Worm (Caenorhabditis elegans): Measurements from ENCODE around the gene srw-122.

Gene srw-122

ce11 chrV:2971307-2971999 lies 19.5 kb upstream of the srw-122 start, which contains the start of gene srw-129:
Gene srw-129, plus strand, starts transcription at chrV:2971949.
- TF ChIP-seq snpc-1.1 (tag; optimal IDR thresholded peaks at IDR 0.05; ENCODE audit: insufficient read depth) (peak; percentile 84), Y95B8A.8 (GFP tag; IDR thresholded peaks at IDR 0.05) (no peak), rpc-1 (optimal IDR thresholded peaks at IDR 0.05) (no peak), rpc-1 (tag; optimal IDR thresholded peaks at IDR 0.05) (peak; percentile 22), snpc-4 (GFP tag; optimal IDR thresholded peaks at IDR 0.05) (no peak), snpc-4 (tag; optimal IDR thresholded peaks at IDR 0.05) (peak in 3 of 4 experiments; percentile 51 to 95 (median 91))

DNA sequence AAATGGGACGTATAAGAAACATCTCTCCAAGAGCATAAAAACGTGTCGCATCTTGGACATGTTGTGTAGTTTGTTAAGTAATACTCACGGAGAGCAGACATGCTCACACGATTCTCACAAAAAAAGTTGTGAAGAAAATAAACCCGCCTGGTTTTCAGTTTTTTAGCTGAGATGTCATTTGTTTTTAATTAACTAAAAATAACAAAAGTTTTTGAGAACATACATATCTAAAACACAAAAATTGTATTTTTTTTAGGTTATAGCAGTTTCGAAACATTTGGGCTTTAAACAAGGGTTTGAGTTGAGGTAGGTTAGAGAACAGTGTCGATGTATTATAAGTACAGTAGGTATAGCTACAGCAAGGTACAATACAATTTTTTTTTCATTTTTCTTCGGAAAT lies 12.8 kb upstream of the srw-122 start, which contains the start of gene srh-88:
srh-88 (minus strand) TSS at position 101 of the 400 bp plus-strand sequence.
- TF ChIP-seq cebp-2 (GFP tag; IDR thresholded peaks at IDR 0.05) = no peak
- TF ChIP-seq nfyb-1 (GFP tag; IDR thresholded peaks at IDR 0.05) = no peak
- no peak for TF ChIP-seq nhr-179 (tag; optimal IDR thresholded peaks at IDR 0.05)
- TF ChIP-seq F57A8.1 (GFP tag; optimal IDR thresholded peaks at IDR 0.05) = no peak
- TF ChIP-seq B0261.1 (tag; optimal IDR thresholded peaks at IDR 0.05) = no peak
- no peak for TF ChIP-seq ztf-28 (GFP tag; IDR thresholded peaks at IDR 0.05)
- no peak for TF ChIP-seq tbx-9 (tag; optimal IDR thresholded peaks at IDR 0.05; ENCODE audit: borderline replicate concordance)
- TF ChIP-seq lin-54 (GFP tag; optimal IDR thresholded peaks at IDR 0.05) = no peak
- TF ChIP-seq madf-10 (tag; optimal IDR thresholded peaks at IDR 0.05) = no peak
- TF ChIP-seq attf-3 (GFP tag; conservative IDR thresholded peaks at IDR 0.05) = no peak
- no peak for TF ChIP-seq hrde-1 (tag; optimal IDR thresholded peaks at IDR 0.05; ENCODE audit: borderline replicate concordance)

ce11 chrV:2962960-2963359 lies 11.0 kb upstream of the srw-122 start, which contains the start of gene srw-138:
Gene srw-138, minus strand, starts transcription at chrV:2963060.
- TF ChIP-seq hmg-20 (GFP tag; IDR thresholded peaks at IDR 0.05) (no peak), egl-18 (GFP tag; IDR thresholded peaks at IDR 0.05) (no peak), let-607 (tag; optimal IDR thresholded peaks at IDR 0.05) (no peak), nhr-179 (tag; optimal IDR thresholded peaks at IDR 0.05) (no peak), K12H6.12 (tag; optimal IDR thresholded peaks at IDR 0.05) (no peak), ztf-22 (GFP tag; optimal IDR thresholded peaks at IDR 0.05) (no peak), nhr-80 (tag; optimal IDR thresholded peaks at IDR 0.05) (no peak), F22D6.2 (tag; optimal IDR thresholded peaks at IDR 0.05) (no peak), lin-54 (GFP tag; optimal IDR thresholded peaks at IDR 0.05) (no peak), bed-1 (GFP tag; IDR thresholded peaks at IDR 0.05) (no peak), attf-6 (GFP tag; IDR thresholded peaks at IDR 0.05) (no peak), ceh-100 (GFP tag; IDR thresholded peaks at IDR 0.05) (no peak)

DNA sequence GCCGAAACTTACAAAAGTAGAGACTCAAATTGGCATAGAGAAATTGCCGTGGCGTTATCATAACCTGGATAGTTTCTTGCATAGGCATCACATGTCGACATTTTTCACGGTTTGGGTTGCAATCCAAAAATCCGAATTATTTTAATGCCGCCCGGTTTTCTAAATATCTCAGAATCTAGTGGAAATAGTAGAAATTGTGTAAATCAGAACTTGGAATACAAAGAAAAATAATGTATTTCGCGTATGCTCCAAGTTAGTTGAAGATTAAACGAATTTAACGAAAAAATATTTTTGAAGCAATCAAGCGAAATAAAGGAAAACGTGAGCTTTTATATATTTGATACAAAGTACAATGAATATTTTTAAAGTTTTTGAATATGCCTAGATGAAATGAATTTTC lies 8.9 kb upstream of the srw-122 start, which contains the start of gene srw-144:
srw-144 (minus strand) TSS at position 101 of the 400 bp plus-strand sequence.
- no peak for TF ChIP-seq Y56A3A.18 (GFP tag; IDR thresholded peaks at IDR 0.05)
- TF ChIP-seq akir-1 (GFP tag; optimal IDR thresholded peaks at IDR 0.05) = no peak
- no peak for TF ChIP-seq lin-26 (GFP tag; IDR thresholded peaks at IDR 0.05)
- no peak for TF ChIP-seq D2030.7 (GFP tag; IDR thresholded peaks at IDR 0.05)
- no peak for TF ChIP-seq Y79H2A.3 (GFP tag; conservative IDR thresholded peaks at IDR 0.05)
- TF ChIP-seq pbrm-1 (GFP tag; IDR thresholded peaks at IDR 0.05) = no peak
- no peak for TF ChIP-seq nfyb-1 (GFP tag; IDR thresholded peaks at IDR 0.05)
- TF ChIP-seq mel-28 (tag; optimal IDR thresholded peaks at IDR 0.05; ENCODE audit: borderline replicate concordance) = no peak
- TF ChIP-seq tbp1 (GFP tag; optimal IDR thresholded peaks at IDR 0.05) = no peak
- no peak for TF ChIP-seq snpc-1.3 (tag; optimal IDR thresholded peaks at IDR 0.05; ENCODE audit: insufficient read depth)
- no peak for TF ChIP-seq B0336.3 (GFP tag; IDR thresholded peaks at IDR 0.05)
